Fruit fly (Drosophila melanogaster) whole organism, adult: ENCODE measurements around the gene nonA.

ENCODE experiments used
- CG11617 ChIP-seq: fragments of 200-800 bp; sonication (Bioruptor generic); optimal IDR thresholded peaks from 2 replicates; lab custom pipeline; 2017; ENCODE audit warnings: mild to moderate bottlenecking, missing biosample characterization, missing genetic modification reagents, missing genetic modification characterization
- CG12768 ChIP-seq: fragments of 200-800 bp; sonication (Bioruptor generic); optimal IDR thresholded peaks from 2 replicates; lab custom pipeline; 2017; ENCODE audit warnings: missing biosample characterization, missing genetic modification characterization, mild to moderate bottlenecking, moderate library complexity, missing genetic modification reagents
- CG14711 ChIP-seq: fragments of 200-800 bp; sonication (Bioruptor generic); optimal IDR thresholded peaks from 2 replicates; lab custom pipeline; 2018; ENCODE audit warnings: missing biosample characterization, mild to moderate bottlenecking, missing genetic modification characterization, moderate library complexity
- CG1620 ChIP-seq: fragments of 200-800 bp; sonication (Bioruptor generic); optimal IDR thresholded peaks from 2 replicates; lab custom pipeline; 2016; ENCODE audit warnings: missing biosample characterization, missing genetic modification characterization
- CG33017 ChIP-seq: fragments of 200-800 bp; sonication (Bioruptor generic); optimal IDR thresholded peaks from 2 replicates; lab custom pipeline; 2018; ENCODE audit warnings: missing biosample characterization, mild to moderate bottlenecking, missing genetic modification characterization, moderate library complexity
- CG5204 ChIP-seq: fragments of 200-800 bp; sonication (Bioruptor generic); optimal IDR thresholded peaks from 2 replicates; lab custom pipeline; 2016; ENCODE audit warnings: missing biosample characterization, missing genetic modification characterization
- CG7045 ChIP-seq: fragments of 200-800 bp; sonication (Bioruptor generic); optimal IDR thresholded peaks from 2 replicates; lab custom pipeline; 2017; ENCODE audit warnings: missing biosample characterization, mild to moderate bottlenecking, missing genetic modification characterization
- CG7101 ChIP-seq: fragments of 200-800 bp; sonication (Bioruptor generic); optimal IDR thresholded peaks from 2 replicates; lab custom pipeline; 2018; ENCODE audit warnings: missing biosample characterization, mild to moderate bottlenecking, missing genetic modification characterization, moderate library complexity
- Clk ChIP-seq: fragments of 200-800 bp; sonication (Bioruptor generic); optimal IDR thresholded peaks from 2 replicates; lab custom pipeline; 2017; ENCODE audit warnings: missing biosample characterization, missing genetic modification characterization
- Crg-1 ChIP-seq: fragments of 200-800 bp; sonication (Bioruptor generic); optimal IDR thresholded peaks from 2 replicates; lab custom pipeline; 2016; ENCODE audit warnings: missing biosample characterization, missing genetic modification characterization
- Hr96 ChIP-seq: fragments of 200-800 bp; sonication (Bioruptor generic); optimal IDR thresholded peaks from 2 replicates; lab custom pipeline; 2016; ENCODE audit warnings: missing biosample characterization, missing genetic modification characterization
- Mnt ChIP-seq: fragments of 200-800 bp; sonication (Bioruptor generic); optimal IDR thresholded peaks from 2 replicates; lab custom pipeline; 2016; ENCODE audit warnings: missing biosample characterization, mild to moderate bottlenecking, missing genetic modification characterization
- bab1 ChIP-seq: fragments of 200-800 bp; sonication (Bioruptor generic); optimal IDR thresholded peaks from 3 replicates; lab custom pipeline; 2019; ENCODE audit warnings: missing biosample characterization, mild to moderate bottlenecking, missing genetic modification characterization, moderate library complexity
- cic ChIP-seq: fragments of 200-800 bp; sonication (Bioruptor generic); optimal IDR thresholded peaks from 2 replicates; lab custom pipeline; 2017; ENCODE audit warnings: missing biosample characterization, mild to moderate bottlenecking, missing genetic modification characterization, moderate library complexity
- cnc ChIP-seq, 2 experiments: fragments of >200 bp; optimal IDR thresholded peaks; 2 replicates each; lab custom pipeline; 2017
- kay ChIP-seq: fragments of 200-800 bp; sonication (Bioruptor generic); peaks from one replicate; lab custom pipeline; 2016; ENCODE audit warnings: missing biosample characterization, missing genetic modification characterization, borderline replicate concordance
- ovo ChIP-seq: fragments of 200-800 bp; sonication (Bioruptor generic); optimal IDR thresholded peaks from 2 replicates; lab custom pipeline; 2016; ENCODE audit warnings: missing biosample characterization, missing genetic modification characterization
- pad ChIP-seq: fragments of 200-800 bp; sonication (Bioruptor generic); optimal IDR thresholded peaks from 3 replicates; lab custom pipeline; 2017; ENCODE audit warnings: missing biosample characterization, missing genetic modification characterization, mild to moderate bottlenecking, moderate library complexity, missing genetic modification reagents
- tj ChIP-seq: fragments of 200-800 bp; sonication (Bioruptor generic); optimal IDR thresholded peaks from 3 replicates; lab custom pipeline; 2017; ENCODE audit warnings: missing biosample characterization, mild to moderate bottlenecking, missing genetic modification characterization, moderate library complexity
- toe ChIP-seq: fragments of 200-800 bp; sonication (Bioruptor generic); optimal IDR thresholded peaks from 2 replicates; lab custom pipeline; 2016; ENCODE audit warnings: missing biosample characterization, missing genetic modification characterization

nonA gene

dm6 chrX:16321037-16321436 lies 40.3 kb upstream of the nonA start:
- peak; percentile 39 for TF ChIP-seq bab1 (GFP tag; lab: Kevin White, UChicago)
- TF ChIP-seq cnc (optimal IDR thresholded peaks at IDR 0.05; lab: Kevin White, UChicago) = no peak
- TF ChIP-seq CG14711 (tag; lab: Kevin White, UChicago) = peak; percentile 1

- TF ChIP-seq cic (GFP tag; lab: Kevin White, UChicago) (no peak), Clk (GFP tag; lab: Kevin White, UChicago) (no peak), Mnt (GFP tag; lab: Kevin White, UChicago) (peak; percentile 54), ovo (GFP tag; lab: Kevin White, UChicago) (no peak), kay (GFP tag; lab: Kevin White, UChicago) (no peak), Crg-1 (GFP tag; lab: Kevin White, UChicago) (no peak), CG11617 (GFP tag; lab: Kevin White, UChicago) (no peak), CG14711 (tag; lab: Kevin White, UChicago) (peak; percentile 17), bab1 (GFP tag; lab: Kevin White, UChicago) (peak; percentile 50), pad (GFP tag; lab: Kevin White, UChicago) (no peak), tj (peak; percentile 19), cnc (optimal IDR thresholded peaks at IDR 0.05; lab: Kevin White, UChicago) (no peak), CG1620 (no peak), toe (GFP tag; lab: Kevin White, UChicago) (no peak), CG7101 (peak; percentile 19), Hr96 (no peak), CG5204 (GFP tag; lab: Kevin White, UChicago) (no peak), CG12768 (GFP tag; lab: Kevin White, UChicago) (no peak)
Observed at dm6 chrX:16323063-16323462, 38.3 kb upstream of the nonA start, which contains the start of the genes CG9917 and CG32579. CG9917 (minus strand) TSS chrX:16323231. CG32579 (plus strand) TSS chrX:16323286.

dm6 chrX:16323536-16323935 lies 37.8 kb upstream of the nonA start:
- TF ChIP-seq CG7101 (no peak), Clk (GFP tag; lab: Kevin White, UChicago) (no peak), CG14711 (tag; lab: Kevin White, UChicago) (no peak), bab1 (GFP tag; lab: Kevin White, UChicago) (no peak), ovo (GFP tag; lab: Kevin White, UChicago) (no peak), pad (GFP tag; lab: Kevin White, UChicago) (no peak), Mnt (GFP tag; lab: Kevin White, UChicago) (no peak), Hr96 (no peak), kay (GFP tag; lab: Kevin White, UChicago) (no peak), CG1620 (no peak), CG7045 (GFP tag; lab: Kevin White, UChicago) (no peak), toe (GFP tag; lab: Kevin White, UChicago) (no peak), tj (no peak)

- TF ChIP-seq CG5204 (GFP tag; lab: Kevin White, UChicago) = no peak
- TF ChIP-seq pad (GFP tag; lab: Kevin White, UChicago) = no peak
- no peak for TF ChIP-seq kay (GFP tag; lab: Kevin White, UChicago)
- TF ChIP-seq CG1620 = no peak
- TF ChIP-seq CG7045 (GFP tag; lab: Kevin White, UChicago) = no peak
- no peak for TF ChIP-seq CG7101
- no peak for TF ChIP-seq CG14711 (tag; lab: Kevin White, UChicago)
- no peak for TF ChIP-seq toe (GFP tag; lab: Kevin White, UChicago)
- TF ChIP-seq bab1 (GFP tag; lab: Kevin White, UChicago) = no peak
- no peak for TF ChIP-seq cnc (optimal IDR thresholded peaks at IDR 0.05; lab: Kevin White, UChicago)
- TF ChIP-seq Crg-1 (GFP tag; lab: Kevin White, UChicago) = no peak
- no peak for TF ChIP-seq tj
- no peak for TF ChIP-seq Clk (GFP tag; lab: Kevin White, UChicago)
- TF ChIP-seq CG12768 (GFP tag; lab: Kevin White, UChicago) = no peak
- no peak for TF ChIP-seq Hr96
- TF ChIP-seq CG33017 = no peak
- TF ChIP-seq CG11617 (GFP tag; lab: Kevin White, UChicago) = no peak
Observed at dm6 chrX:16325472-16325871, 35.9 kb upstream of the nonA start, which contains the start of gene CalpC. CalpC (plus strand) TSS chrX:16325763.

dm6 chrX:16330659-16331058 lies 30.7 kb upstream of the nonA start, which contains the start of gene CG9919:
CG9919 (minus strand) TSS chrX:16330759.
- TF ChIP-seq kay (GFP tag; lab: Kevin White, UChicago) = no peak
- no peak for TF ChIP-seq cnc (optimal IDR thresholded peaks at IDR 0.05; lab: Kevin White, UChicago)
- TF ChIP-seq ovo (GFP tag; lab: Kevin White, UChicago) = no peak

- no peak for TF ChIP-seq CG1620
- peak; percentile 28 for TF ChIP-seq CG11617 (GFP tag; lab: Kevin White, UChicago)
- no peak for TF ChIP-seq CG7101
- peak; percentile 54 for TF ChIP-seq ovo (GFP tag; lab: Kevin White, UChicago)
- TF ChIP-seq Mnt (GFP tag; lab: Kevin White, UChicago) = peak; percentile 21
- TF ChIP-seq toe (GFP tag; lab: Kevin White, UChicago) = no peak
- no peak for TF ChIP-seq tj
- TF ChIP-seq Crg-1 (GFP tag; lab: Kevin White, UChicago) = no peak
- no peak for TF ChIP-seq Hr96
- TF ChIP-seq CG7045 (GFP tag; lab: Kevin White, UChicago) = no peak
- TF ChIP-seq Clk (GFP tag; lab: Kevin White, UChicago) = no peak
- TF ChIP-seq CG12768 (GFP tag; lab: Kevin White, UChicago) = no peak
- TF ChIP-seq kay (GFP tag; lab: Kevin White, UChicago) = no peak
- peak; percentile 11 for TF ChIP-seq pad (GFP tag; lab: Kevin White, UChicago)
- no peak for TF ChIP-seq CG14711 (tag; lab: Kevin White, UChicago)
- no peak for TF ChIP-seq CG33017
- TF ChIP-seq bab1 (GFP tag; lab: Kevin White, UChicago) = peak; percentile 6
Observed at dm6 chrX:16331562-16332233, 29.7 kb upstream of the nonA start.
